Worm (Caenorhabditis elegans): ENCODE results near the gene srbc-33.

The srbc-33 gene

DNA sequence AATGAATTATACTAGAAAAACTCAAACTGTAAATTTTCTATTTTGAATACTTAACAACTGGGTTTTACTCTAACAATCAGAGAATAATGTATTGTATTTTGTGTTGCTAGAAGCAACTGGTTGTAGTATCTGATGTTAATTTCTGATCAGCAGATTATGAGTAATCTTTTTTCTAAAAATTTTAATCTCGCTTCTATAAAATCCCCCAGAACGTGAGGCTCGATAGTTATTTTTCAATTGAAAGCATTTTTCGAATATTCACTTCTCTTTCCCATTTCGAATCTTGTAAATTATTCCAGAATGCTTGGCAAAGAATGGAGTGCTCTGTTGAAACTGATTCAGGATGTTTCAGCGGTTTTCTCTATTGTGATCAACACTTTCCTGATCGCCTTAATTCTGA is 33.3 kb upstream of the srbc-33 start, which contains the start of gene str-227:
Gene str-227 (plus strand): TSS at position 301 of the 400 bp plus-strand sequence.
- TF ChIP-seq ceh-34 (tag; optimal IDR thresholded peaks at IDR 0.05) (no peak), gmeb-2 (tag; optimal IDR thresholded peaks at IDR 0.05) (no peak), unc-42 (tag; optimal IDR thresholded peaks at IDR 0.05) (no peak), nhr-11 (tag; optimal IDR thresholded peaks at IDR 0.05) (no peak), C08G9.2 (tag; optimal IDR thresholded peaks at IDR 0.05) (no peak), che-1 (tag; optimal IDR thresholded peaks at IDR 0.05) (no peak), pax-1 (tag; optimal IDR thresholded peaks at IDR 0.05) (no peak), fkh-6 (tag; optimal IDR thresholded peaks at IDR 0.05) (no peak), ttx-3 (tag; optimal IDR thresholded peaks at IDR 0.05) (no peak), unc-3 (GFP tag; conservative IDR thresholded peaks at IDR 0.05) (no peak), unc-3 (tag; optimal IDR thresholded peaks at IDR 0.05) (no peak), ztf-16 (tag; optimal IDR thresholded peaks at IDR 0.05) (no peak), T23F11.4 (GFP tag; optimal IDR thresholded peaks at IDR 0.05) (no peak), ceh-30 (tag; optimal IDR thresholded peaks at IDR 0.05) (no peak), pat-9 (tag; optimal IDR thresholded peaks at IDR 0.05) (no peak), nhr-232 (tag; optimal IDR thresholded peaks at IDR 0.05) (no peak)

- TF ChIP-seq nhr-232 (tag; optimal IDR thresholded peaks at IDR 0.05), result no peak
- no peak for TF ChIP-seq sox-2 (GFP tag; IDR thresholded peaks at IDR 0.05)
- TF ChIP-seq tbx-2 (tag; optimal IDR thresholded peaks at IDR 0.05), result no peak
- no peak for TF ChIP-seq nhr-11 (tag; optimal IDR thresholded peaks at IDR 0.05)
- TF ChIP-seq C38D4.7 (GFP tag; optimal IDR thresholded peaks at IDR 0.05), result no peak
- no peak for TF ChIP-seq odd-2 (tag; optimal IDR thresholded peaks at IDR 0.05)
- no peak for TF ChIP-seq ceh-14 (tag; optimal IDR thresholded peaks at IDR 0.05)
- no peak for TF ChIP-seq pax-1 (tag; optimal IDR thresholded peaks at IDR 0.05)
- TF ChIP-seq ref-2 (tag; optimal IDR thresholded peaks at IDR 0.05), result no peak
- no peak for TF ChIP-seq dmd-4 (tag; optimal IDR thresholded peaks at IDR 0.05; ENCODE audit: borderline replicate concordance)
- TF ChIP-seq T23F11.4 (GFP tag; optimal IDR thresholded peaks at IDR 0.05), result no peak
- no peak for TF ChIP-seq npax-4 (tag; optimal IDR thresholded peaks at IDR 0.05)
- no peak for TF ChIP-seq ttx-3 (tag; optimal IDR thresholded peaks at IDR 0.05)
- no peak for TF ChIP-seq ceh-18 (tag; optimal IDR thresholded peaks at IDR 0.05)
- TF ChIP-seq pat-9 (tag; optimal IDR thresholded peaks at IDR 0.05), result no peak
- TF ChIP-seq hlh-13 (GFP tag; optimal IDR thresholded peaks at IDR 0.05), result no peak
- TF ChIP-seq K09A11.1 (tag; optimal IDR thresholded peaks at IDR 0.05; ENCODE audit: insufficient read depth), result no peak
- TF ChIP-seq hlh-8 (tag; optimal IDR thresholded peaks at IDR 0.05), result no peak
- TF ChIP-seq ceh-22 (tag; optimal IDR thresholded peaks at IDR 0.05), result no peak
- TF ChIP-seq eyg-1 (tag; optimal IDR thresholded peaks at IDR 0.05), result no peak
These were observed 27.8 kb upstream of the srbc-33 start, which contains the start of gene str-226 for ce11 chrV:3512381-3512780. str-226 (plus strand) TSS chrV:3512681.

DNA sequence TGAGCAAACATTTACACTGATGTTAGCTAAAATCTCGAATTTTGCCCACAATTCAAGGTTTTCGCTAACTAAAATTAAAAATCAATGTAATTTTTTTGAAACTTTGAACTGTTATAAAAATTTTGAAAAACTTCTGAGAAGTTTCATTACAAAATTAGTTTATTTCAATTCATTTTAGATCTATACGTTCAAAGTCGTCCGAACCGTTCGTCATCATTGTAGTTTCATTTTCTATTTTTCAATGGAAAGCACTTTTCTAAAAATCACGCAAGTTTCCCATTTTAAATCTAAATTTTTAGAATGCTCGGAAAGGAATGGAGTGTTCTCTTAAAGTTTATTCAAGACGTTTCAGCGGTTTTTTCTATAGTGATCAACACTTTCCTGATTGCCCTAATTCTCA is 25.3 kb upstream of the srbc-33 start, which contains the start of gene str-228:
Gene str-228 (plus strand): TSS at position 301 of the 400 bp plus-strand sequence.
- TF ChIP-seq T23F11.4 (GFP tag; optimal IDR thresholded peaks at IDR 0.05) (no peak), ceh-2 (tag; optimal IDR thresholded peaks at IDR 0.05) (no peak), che-1 (tag; optimal IDR thresholded peaks at IDR 0.05) (no peak), fkh-10 (GFP tag; optimal IDR thresholded peaks at IDR 0.05) (no peak), fkh-6 (tag; optimal IDR thresholded peaks at IDR 0.05) (no peak), hlh-15 (tag; optimal IDR thresholded peaks at IDR 0.05) (no peak)

DNA sequence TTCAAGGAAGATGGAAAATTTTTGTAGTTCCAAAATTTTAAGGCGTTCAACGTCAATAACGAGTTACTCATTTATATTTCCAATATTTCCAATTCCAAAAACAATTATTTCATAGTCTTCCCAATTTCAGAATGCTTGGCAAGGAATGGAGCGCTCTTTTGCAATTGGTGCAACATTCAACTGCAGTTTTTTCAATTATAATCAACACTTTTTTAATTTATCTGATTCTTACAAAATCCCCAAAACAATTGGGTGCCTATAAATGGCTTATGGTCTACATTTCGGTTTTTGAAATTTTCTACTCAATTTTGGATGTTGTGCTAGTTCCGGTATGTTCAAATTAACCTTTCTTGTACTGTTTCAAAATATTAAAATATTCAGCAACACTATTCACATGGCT is 23.1 kb upstream of the srbc-33 start, which contains the start of gene str-225:
Gene str-225 (plus strand): TSS at position 132 of the 400 bp plus-strand sequence.
- TF ChIP-seq tbx-2 (tag; optimal IDR thresholded peaks at IDR 0.05) (no peak), pros-1 (tag; optimal IDR thresholded peaks at IDR 0.05) (no peak), lin-11 (tag; optimal IDR thresholded peaks at IDR 0.05) (no peak), fkh-6 (tag; optimal IDR thresholded peaks at IDR 0.05) (no peak), ceh-34 (tag; optimal IDR thresholded peaks at IDR 0.05) (no peak), pha-4 (tag; optimal IDR thresholded peaks at IDR 0.05) (no peak), elt-4 (tag; optimal IDR thresholded peaks at IDR 0.05) (no peak), dve-1 (tag; optimal IDR thresholded peaks at IDR 0.05) (no peak), hlh-15 (tag; optimal IDR thresholded peaks at IDR 0.05) (no peak), ceh-24 (tag; optimal IDR thresholded peaks at IDR 0.05) (no peak)
